Worm (Caenorhabditis elegans) whole organism, dauer: ENCODE results near the gene skr-12.

ENCODE experiments used
- unc-62 ChIP-seq: sonication (generic microtip); optimal IDR thresholded peaks from 2 replicates; lab custom pipeline; 2017; ENCODE audit warnings: missing biosample characterization, missing genetic modification reagents, missing genetic modification characterization

Gene skr-12

DNA sequence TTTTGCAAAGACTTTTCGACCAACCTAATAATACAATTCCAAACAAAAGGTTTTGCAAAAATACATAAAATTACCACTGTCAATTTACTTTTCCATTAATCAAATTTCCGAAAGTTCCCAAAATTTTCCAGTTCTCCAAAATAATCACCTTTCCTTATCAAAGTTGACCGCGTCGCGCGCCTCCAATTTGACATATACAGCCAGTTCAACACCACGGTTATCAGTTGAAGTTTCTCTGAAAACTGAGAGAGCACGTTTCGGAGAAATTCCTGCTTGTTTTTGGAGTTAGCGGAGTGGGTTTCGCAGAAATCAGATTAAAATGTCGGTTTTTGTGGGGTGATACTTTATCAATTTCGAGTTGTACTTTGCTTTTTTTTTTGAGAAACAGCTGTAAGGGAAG is 12.0 kb downstream of the skr-12 start:
- TF ChIP-seq unc-62 (GFP tag; lab: Kevin White, UChicago): no peak

- TF ChIP-seq unc-62 (GFP tag; lab: Kevin White, UChicago): no peak
These were observed 12.5 kb downstream of the skr-12 start for ce11 chrIV:17179565-17179964.

ce11 chrIV:17183032-17183608 is 16.0 kb downstream of the skr-12 start:
- TF ChIP-seq unc-62 (GFP tag; lab: Kevin White, UChicago): no peak

- TF ChIP-seq unc-62 (GFP tag; lab: Kevin White, UChicago): no peak
These were observed 16.6 kb downstream of the skr-12 start, which contains the start of gene col-138 for ce11 chrIV:17183629-17184028. Gene col-138 (minus strand): TSS chrIV:17183729.

DNA sequence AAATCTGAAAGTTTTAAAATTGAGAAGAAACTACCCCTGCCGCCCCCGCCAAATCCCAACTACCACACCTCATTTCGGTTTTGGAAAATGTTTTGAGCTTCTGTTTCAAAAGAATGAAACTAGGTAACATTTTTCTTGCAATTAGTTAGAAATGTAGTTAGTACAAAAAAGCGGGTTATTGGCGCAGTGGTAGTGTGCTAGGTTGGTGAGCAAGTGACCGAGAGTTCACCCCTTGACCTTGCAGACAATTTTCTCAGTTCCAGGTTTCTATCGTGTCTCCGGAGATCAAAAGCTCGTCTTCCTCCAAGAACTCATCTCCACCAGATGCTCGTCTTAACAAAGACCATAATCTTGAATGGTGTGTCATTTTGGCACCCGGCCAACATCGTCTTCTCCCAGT is 22.1 kb downstream of the skr-12 start:
- TF ChIP-seq unc-62 (GFP tag; lab: Kevin White, UChicago): no peak

- TF ChIP-seq unc-62 (GFP tag; lab: Kevin White, UChicago): no peak
These were observed 24.7 kb downstream of the skr-12 start, which contains the start of gene flp-17 for ce11 chrIV:17191791-17192190. Gene flp-17 (minus strand): TSS chrIV:17191891.

- TF ChIP-seq unc-62 (GFP tag; lab: Kevin White, UChicago): no peak
These were observed 26.4 kb downstream of the skr-12 start for ce11 chrIV:17193491-17193890.

DNA sequence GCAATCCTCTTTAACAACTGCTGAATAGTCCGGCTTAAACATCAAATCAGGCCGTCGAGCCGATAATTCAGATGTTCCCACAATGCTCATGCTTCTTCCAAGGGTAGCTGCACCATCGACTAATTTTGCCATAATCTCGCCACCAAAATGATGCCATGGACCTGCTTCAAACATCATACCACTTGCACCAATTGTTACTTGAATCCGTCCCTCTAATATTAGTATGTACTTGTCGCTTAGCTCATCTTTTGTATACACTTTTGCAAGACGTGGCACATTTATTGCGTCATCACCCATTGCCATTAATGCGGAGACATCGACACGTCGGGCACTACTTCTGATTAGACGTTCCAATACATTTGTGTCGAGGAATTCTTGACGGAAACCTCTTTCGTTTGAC is 32.6 kb downstream of the skr-12 start:
- TF ChIP-seq unc-62 (GFP tag; lab: Kevin White, UChicago): no peak

DNA sequence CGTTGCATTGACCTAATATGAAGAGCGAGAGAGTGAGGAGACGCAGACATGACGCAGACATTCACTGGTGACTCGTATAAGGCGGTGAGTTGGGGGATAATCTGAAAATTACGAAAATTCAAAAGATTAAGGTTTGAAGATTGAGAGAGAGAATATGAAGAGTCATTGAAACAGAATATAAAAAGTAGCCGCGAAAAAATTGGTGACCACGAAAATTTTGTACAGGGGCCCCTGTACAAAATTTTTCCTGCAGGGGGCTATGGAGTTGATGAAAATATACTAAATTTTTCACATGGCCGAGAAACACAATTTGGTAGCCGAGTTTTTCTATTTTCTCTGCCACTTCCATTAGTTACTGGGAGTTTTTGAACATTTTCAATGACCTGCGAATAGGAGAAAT is 39.7 kb downstream of the skr-12 start, which contains the start of gene cnnm-1:
TSS of gene cnnm-1 (minus strand) at position 101 of the 400 bp plus-strand sequence.
- no peak for TF ChIP-seq unc-62 (GFP tag; lab: Kevin White, UChicago)

DNA sequence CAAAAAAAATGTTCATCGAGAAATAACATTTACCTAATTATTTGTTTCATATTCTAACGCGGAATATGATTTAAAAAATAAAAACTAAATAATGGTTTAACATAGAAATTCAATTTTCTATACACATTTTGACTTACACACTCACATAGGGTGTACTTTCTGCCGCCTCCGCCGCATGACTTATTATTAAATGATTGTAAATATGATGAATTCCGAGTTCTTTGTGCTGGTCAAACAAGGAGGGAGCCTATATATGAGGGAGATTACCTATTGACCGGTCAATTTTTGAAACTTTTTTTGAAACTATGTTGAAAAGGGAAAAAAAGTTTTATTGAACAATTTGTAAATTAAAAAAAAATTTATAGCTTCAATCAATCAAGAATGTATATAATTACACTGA is 40.8 kb downstream of the skr-12 start:
- TF ChIP-seq unc-62 (GFP tag; lab: Kevin White, UChicago): no peak

DNA sequence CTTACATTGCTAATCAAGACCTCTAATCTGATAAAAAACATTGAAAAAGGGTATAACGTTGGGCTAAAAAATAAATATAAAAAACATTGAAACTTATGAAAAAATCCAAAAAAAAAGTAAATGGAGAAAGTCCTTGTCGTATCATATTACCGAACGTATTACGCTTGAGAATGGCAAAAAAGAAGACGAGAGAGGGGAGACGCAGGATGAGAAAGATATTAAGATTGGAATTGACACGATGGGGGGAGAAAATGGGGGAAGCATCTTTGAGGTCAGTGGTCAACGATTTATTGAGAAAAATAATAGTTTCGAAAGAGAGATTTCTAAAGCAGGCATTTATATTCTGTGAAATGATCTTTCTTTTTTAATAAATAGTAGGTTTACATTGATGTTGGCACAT is 42.2 kb downstream of the skr-12 start:
- TF ChIP-seq unc-62 (GFP tag; lab: Kevin White, UChicago): no peak

ce11 chrIV:17210754-17211153 is 43.7 kb downstream of the skr-12 start:
- no peak for TF ChIP-seq unc-62 (GFP tag; lab: Kevin White, UChicago)

DNA sequence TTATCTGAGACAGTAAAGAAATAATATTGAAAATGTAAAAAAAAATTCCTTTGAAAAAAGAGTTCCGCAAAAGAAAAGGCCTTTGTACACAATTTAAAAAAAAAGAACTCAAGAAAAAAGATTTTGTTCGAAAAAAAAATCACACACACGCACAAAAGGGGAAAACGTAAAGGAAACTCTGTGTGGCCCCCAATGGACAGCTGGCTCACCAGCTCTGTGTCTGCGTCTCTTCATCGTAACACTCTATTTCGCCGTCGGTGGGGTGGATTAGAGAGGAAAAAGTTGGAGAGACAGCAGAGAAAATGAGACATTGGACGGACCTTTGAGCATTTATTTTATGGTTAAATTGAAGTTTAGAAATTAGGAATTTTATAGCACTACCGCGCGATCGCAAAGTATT is 48.0 kb downstream of the skr-12 start:
- TF ChIP-seq unc-62 (GFP tag; lab: Kevin White, UChicago): no peak

- no peak for TF ChIP-seq unc-62 (GFP tag; lab: Kevin White, UChicago)
These were observed 49.0 kb downstream of the skr-12 start, which contains the start of gene Y116A8B.1 for ce11 chrIV:17216048-17216447. Gene Y116A8B.1 (plus strand): TSS chrIV:17216348.
